Worm (Caenorhabditis elegans) whole organism, L1 larva: Measurements from ENCODE around the gene mys-1.

Experiments used
- Y116A8C.19 ChIP-seq: sonication (generic microtip); optimal IDR thresholded peaks from 2 replicates; lab custom pipeline; 2016; ENCODE audit warnings: missing compliant biosample characterization, missing genetic modification characterization, borderline replicate concordance
- aly-2 ChIP-seq: fragments of 150-350 bp; optimal IDR thresholded peaks from 2 replicates; lab custom pipeline; 2014; ENCODE audit warnings: missing biosample characterization, missing genetic modification characterization
- egl-13 ChIP-seq: sonication (generic microtip); optimal IDR thresholded peaks from 2 replicates; lab custom pipeline; 2016; ENCODE audit warnings: missing genotype, missing genetic modification reagents, missing genetic modification characterization, missing compliant biosample characterization
- fos-1 ChIP-seq: fragments of 150-350 bp; optimal IDR thresholded peaks from 2 replicates; lab custom pipeline; 2014; ENCODE audit warnings: missing biosample characterization, missing genetic modification characterization
- lin-13 ChIP-seq: fragments of 150-350 bp; optimal IDR thresholded peaks from 2 replicates; lab custom pipeline; 2014; ENCODE audit warnings: missing biosample characterization, missing genetic modification reagents, missing genetic modification characterization
- lin-39 ChIP-seq: fragments of 150-350 bp; optimal IDR thresholded peaks from 2 replicates; lab custom pipeline; 2014; ENCODE audit warnings: missing biosample characterization, missing genetic modification reagents, missing genetic modification characterization
- nhr-11 ChIP-seq: fragments of 150-350 bp; optimal IDR thresholded peaks from 2 replicates; lab custom pipeline; 2014; ENCODE audit warnings: missing biosample characterization, missing genetic modification characterization
- nhr-19 ChIP-seq: fragments of 200-800 bp; sonication (Bioruptor generic); conservative IDR thresholded peaks from 2 replicates; pipeline ENCODE4 v1.3.6; 2022; ENCODE audit warnings: missing genetic modification characterization, missing compliant biosample characterization
- nhr-77 ChIP-seq: fragments of 150-350 bp; optimal IDR thresholded peaks from 2 replicates; lab custom pipeline; 2014; ENCODE audit warnings: missing biosample characterization, missing genetic modification characterization
- nhr-85 ChIP-seq: sonication (generic microtip); peaks from one replicate; lab custom pipeline; 2016; ENCODE audit warnings: missing genetic modification characterization, inconsistent platforms, missing compliant biosample characterization
- sptf-1 ChIP-seq: fragments of 150-350 bp; optimal IDR thresholded peaks from 2 replicates; lab custom pipeline; 2014; ENCODE audit warnings: missing biosample characterization, missing genetic modification characterization
- tlp-1 ChIP-seq: fragments of 150-350 bp; optimal IDR thresholded peaks from 2 replicates; lab custom pipeline; 2014; ENCODE audit warnings: missing biosample characterization, missing genetic modification characterization
- unc-130 ChIP-seq: fragments of 150-350 bp; optimal IDR thresholded peaks from 2 replicates; lab custom pipeline; 2017; ENCODE audit warnings: missing biosample characterization, missing genetic modification characterization, inconsistent platforms
- ztf-11 ChIP-seq, 2 experiments: sonication (generic microtip); optimal IDR thresholded peaks; 2 replicates each; lab custom pipeline; 2016 to 2017; ENCODE audit warnings: missing genetic modification characterization in 2 of 2, missing biosample characterization in 1 of 2, missing compliant biosample characterization in 1 of 2

ce11 chrV:7095254-7095990, 11.0 kb upstream of the mys-1 start:
- TF ChIP-seq sptf-1 (tag; lab: Kevin White, UChicago): no peak
- no peak for TF ChIP-seq aly-2 (tag; lab: Kevin White, UChicago)
- no peak for TF ChIP-seq Y116A8C.19
- TF ChIP-seq nhr-11: no peak
- TF ChIP-seq fos-1 (tag; lab: Kevin White, UChicago): no peak
- no peak for TF ChIP-seq nhr-19 (GFP tag; lab: Robert Waterston, UW)
- TF ChIP-seq nhr-85: peak; percentile 71
- no peak for TF ChIP-seq egl-13 (tag; lab: Kevin White, UChicago)
- TF ChIP-seq lin-39 (tag; lab: Kevin White, UChicago): no peak
- no peak for TF ChIP-seq nhr-77 (tag; lab: Kevin White, UChicago)
- no peak for TF ChIP-seq unc-130 (tag; lab: Kevin White, UChicago)
- no peak for TF ChIP-seq lin-13 (GFP tag; lab: Kevin White, UChicago)
- TF ChIP-seq tlp-1 (tag; lab: Kevin White, UChicago): no peak
- no peak for TF ChIP-seq ztf-11 (tag; optimal IDR thresholded peaks at IDR 0.05; lab: Kevin White, UChicago)
